Fruit fly (Drosophila melanogaster): ENCODE measurements around the gene Uros2.
A peak's percentile ranks its signal among the peaks of the same experiment; 100 is the strongest.

Uros2 gene

dm6 chr3R:15768900-15769299 lies 19.4 kb upstream of the Uros2 start:
- TF ChIP-seq Sp1 (GFP tag; optimal IDR thresholded peaks at IDR 0.05) (no peak), Dfd (GFP tag; optimal IDR thresholded peaks at IDR 0.05) (peak; percentile 51)

- no peak for TF ChIP-seq CG9705 (GFP tag; optimal IDR thresholded peaks at IDR 0.05)
- no peak for TF ChIP-seq CG32264 (GFP tag; optimal IDR thresholded peaks at IDR 0.05)
- no peak for TF ChIP-seq Mio (GFP tag; optimal IDR thresholded peaks at IDR 0.05)
- no peak for TF ChIP-seq Sp1 (GFP tag; optimal IDR thresholded peaks at IDR 0.05)
- no peak for TF ChIP-seq pan (optimal IDR thresholded peaks at IDR 0.05)
- no peak for TF ChIP-seq HLH106 (tag; optimal IDR thresholded peaks at IDR 0.05)
- no peak for TF ChIP-seq h (GFP tag; optimal IDR thresholded peaks at IDR 0.05)
- no peak for TF ChIP-seq lola (GFP tag; optimal IDR thresholded peaks at IDR 0.05)
- TF ChIP-seq br (GFP tag; optimal IDR thresholded peaks at IDR 0.05), result no peak
- TF ChIP-seq dmrt93B (GFP tag; optimal IDR thresholded peaks at IDR 0.05), result no peak
- TF ChIP-seq psq (GFP tag; optimal IDR thresholded peaks at IDR 0.05), result no peak
Observed at dm6 chr3R:15774128-15774527, 14.2 kb upstream of the Uros2 start, which contains the start of gene Ttc26. TSS of gene Ttc26 (plus strand) at chr3R:15774416.

- no peak for TF ChIP-seq fru (GFP tag; optimal IDR thresholded peaks at IDR 0.05)
- TF ChIP-seq lola (GFP tag; optimal IDR thresholded peaks at IDR 0.05), result no peak
- no peak for TF ChIP-seq pan (optimal IDR thresholded peaks at IDR 0.05)
- TF ChIP-seq CrebA (GFP tag; optimal IDR thresholded peaks at IDR 0.05; ENCODE audit: borderline replicate concordance), result no peak
- TF ChIP-seq Vsx2 (GFP tag; optimal IDR thresholded peaks at IDR 0.05; ENCODE audit: partially characterized antibody), result no peak
- no peak for TF ChIP-seq sage (GFP tag; optimal IDR thresholded peaks at IDR 0.05)
- no peak for TF ChIP-seq brk (GFP tag; optimal IDR thresholded peaks at IDR 0.05)
Observed at dm6 chr3R:15775242-15775641, 13.1 kb upstream of the Uros2 start, which contains the start of gene CG45207. TSS of gene CG45207 (minus strand) at chr3R:15775342.

- no peak for TF ChIP-seq dl (GFP tag; optimal IDR thresholded peaks at IDR 0.05; ENCODE audit: insufficient read depth in 1 of 2, partially characterized antibody in 2 of 2)
- TF ChIP-seq Hr83 (GFP tag; optimal IDR thresholded peaks at IDR 0.05; ENCODE audit: poor library complexity, severe bottlenecking), result no peak
- TF ChIP-seq usp (GFP tag; optimal IDR thresholded peaks at IDR 0.05), result no peak
- TF ChIP-seq dmrt93B (GFP tag; optimal IDR thresholded peaks at IDR 0.05), result no peak
- TF ChIP-seq CrebA (GFP tag; optimal IDR thresholded peaks at IDR 0.05; ENCODE audit: borderline replicate concordance), result no peak
- no peak for TF ChIP-seq tai (GFP tag; optimal IDR thresholded peaks at IDR 0.05)
- TF ChIP-seq CG9705 (GFP tag; optimal IDR thresholded peaks at IDR 0.05), result no peak
- TF ChIP-seq jim (GFP tag; optimal IDR thresholded peaks at IDR 0.05), result no peak
- no peak for TF ChIP-seq CG32264 (GFP tag; optimal IDR thresholded peaks at IDR 0.05)
- TF ChIP-seq rgr (GFP tag; optimal IDR thresholded peaks at IDR 0.05), result no peak
- TF ChIP-seq Sp1 (GFP tag; optimal IDR thresholded peaks at IDR 0.05), result no peak
- TF ChIP-seq Hnf4 (GFP tag; optimal IDR thresholded peaks at IDR 0.05), result no peak
- TF ChIP-seq GATAd (GFP tag; optimal IDR thresholded peaks at IDR 0.05), result no peak
- no peak for TF ChIP-seq ey (GFP tag; optimal IDR thresholded peaks at IDR 0.05)
- no peak for TF ChIP-seq brk (GFP tag; optimal IDR thresholded peaks at IDR 0.05)
- no peak for TF ChIP-seq sage (GFP tag; optimal IDR thresholded peaks at IDR 0.05)
Observed at dm6 chr3R:15779505-15779904, 8.8 kb upstream of the Uros2 start, which contains the start of gene CG5614. TSS of gene CG5614 (plus strand) at chr3R:15779805.

dm6 chr3R:15784298-15784697 lies 4.0 kb upstream of the Uros2 start:
- TF ChIP-seq sv (GFP tag; optimal IDR thresholded peaks at IDR 0.05) (no peak), dl (GFP tag; optimal IDR thresholded peaks at IDR 0.05; ENCODE audit: insufficient read depth in 1 of 2, partially characterized antibody in 2 of 2) (no peak), fru (GFP tag; optimal IDR thresholded peaks at IDR 0.05) (no peak), CrebA (GFP tag; optimal IDR thresholded peaks at IDR 0.05; ENCODE audit: borderline replicate concordance) (no peak), tai (GFP tag; optimal IDR thresholded peaks at IDR 0.05) (no peak), lola (GFP tag; optimal IDR thresholded peaks at IDR 0.05) (no peak), rgr (GFP tag; optimal IDR thresholded peaks at IDR 0.05) (no peak)

dm6 chr3R:15786538-15786937 lies 1.8 kb upstream of the Uros2 start, which contains the start of gene CG9590:
TSS of gene CG9590 (plus strand) at chr3R:15786703.
- no peak for TF ChIP-seq Hr83 (GFP tag; optimal IDR thresholded peaks at IDR 0.05; ENCODE audit: poor library complexity, severe bottlenecking)
- TF ChIP-seq Abd-B (GFP tag; optimal IDR thresholded peaks at IDR 0.05), result no peak
- TF ChIP-seq dsf (GFP tag; optimal IDR thresholded peaks at IDR 0.05; ENCODE audit: borderline replicate concordance), result no peak
- TF ChIP-seq Myc (optimal IDR thresholded peaks at IDR 0.05), result no peak
- TF ChIP-seq psq (GFP tag; optimal IDR thresholded peaks at IDR 0.05), result no peak
- TF ChIP-seq Mio (GFP tag; optimal IDR thresholded peaks at IDR 0.05), result no peak
- TF ChIP-seq Jra (GFP tag; optimal IDR thresholded peaks at IDR 0.05), result no peak
- no peak for TF ChIP-seq woc (GFP tag; optimal IDR thresholded peaks at IDR 0.05)
- no peak for TF ChIP-seq fru (GFP tag; optimal IDR thresholded peaks at IDR 0.05)
- no peak for TF ChIP-seq usp (GFP tag; optimal IDR thresholded peaks at IDR 0.05)
- TF ChIP-seq Rel (GFP tag; optimal IDR thresholded peaks at IDR 0.05), result no peak
- TF ChIP-seq Rel (tag; optimal IDR thresholded peaks at IDR 0.05), result no peak
- no peak for TF ChIP-seq Sp1 (GFP tag; optimal IDR thresholded peaks at IDR 0.05)
- no peak for TF ChIP-seq sv (GFP tag; optimal IDR thresholded peaks at IDR 0.05)
- no peak for TF ChIP-seq GATAd (GFP tag; optimal IDR thresholded peaks at IDR 0.05)
- no peak for TF ChIP-seq Hr78 (GFP tag; optimal IDR thresholded peaks at IDR 0.05)
- no peak for TF ChIP-seq OdsH (GFP tag; optimal IDR thresholded peaks at IDR 0.05)
- no peak for TF ChIP-seq tai (GFP tag; optimal IDR thresholded peaks at IDR 0.05)
- TF ChIP-seq h (GFP tag; optimal IDR thresholded peaks at IDR 0.05), result no peak
- TF ChIP-seq br (GFP tag; optimal IDR thresholded peaks at IDR 0.05), result no peak
